Worm (Caenorhabditis elegans): Measurements from ENCODE around the gene sri-10.

Gene sri-10

ce11 chrV:18790658-18791057, 15.7 kb downstream of the sri-10 start, which contains the start of gene nhr-231:
Gene nhr-231 (plus strand): TSS chrV:18790958.
- TF ChIP-seq ceh-40 (GFP tag; IDR thresholded peaks at IDR 0.05) (no peak), cebp-1 (GFP tag; IDR thresholded peaks at IDR 0.05) (no peak), cebp-1 (tag; optimal IDR thresholded peaks at IDR 0.05) (peak; percentile 14)

ce11 chrV:18787417-18787918, 18.8 kb downstream of the sri-10 start, which contains the start of gene Y17D7B.2:
Gene Y17D7B.2 (plus strand): TSS chrV:18787739.
- TF ChIP-seq cebp-1 (GFP tag; IDR thresholded peaks at IDR 0.05) (peak; percentile 64; the same call in 1 of the 2 replicates), cebp-1 (tag; optimal IDR thresholded peaks at IDR 0.05) (peak; percentile 96), gei-17 (GFP tag; optimal IDR thresholded peaks at IDR 0.05) (no peak)

ce11 chrV:18786694-18787093, 19.6 kb downstream of the sri-10 start, which contains the start of gene Y17D7B.3:
Gene Y17D7B.3 (minus strand): TSS chrV:18786794.
- no peak for TF ChIP-seq B0019.2 (GFP tag; conservative IDR thresholded peaks at IDR 0.05)
- TF ChIP-seq somi-1 (GFP tag; optimal IDR thresholded peaks at IDR 0.05): no peak
- TF ChIP-seq chd-7 (tag; optimal IDR thresholded peaks at IDR 0.05): no peak
- TF ChIP-seq mxl-1 (tag; optimal IDR thresholded peaks at IDR 0.05): no peak
- TF ChIP-seq nhr-120 (GFP tag; IDR thresholded peaks at IDR 0.05): no peak
- no peak for TF ChIP-seq rcor-1 (GFP tag; IDR thresholded peaks at IDR 0.05)
- no peak for TF ChIP-seq ceh-40 (GFP tag; IDR thresholded peaks at IDR 0.05)
- TF ChIP-seq F57A8.1 (GFP tag; optimal IDR thresholded peaks at IDR 0.05): no peak

ce11 chrV:18783474-18783873, 22.8 kb downstream of the sri-10 start, which contains the start of gene Y17D7B.10:
Gene Y17D7B.10 (plus strand): TSS chrV:18783716.
- TF ChIP-seq egrh-3 (GFP tag; IDR thresholded peaks at IDR 0.05) (no peak), C06A6.2 (GFP tag; conservative IDR thresholded peaks at IDR 0.05) (no peak), mcd-1 (GFP tag; IDR thresholded peaks at IDR 0.05) (no peak), attf-3 (GFP tag; conservative IDR thresholded peaks at IDR 0.05) (no peak), hsf-1 (GFP tag; IDR thresholded peaks at IDR 0.05) (no peak), D2030.7 (GFP tag; IDR thresholded peaks at IDR 0.05) (no peak)

ce11 chrV:18782747-18783146, 23.6 kb downstream of the sri-10 start:
- TF ChIP-seq dox-1 (GFP tag; IDR thresholded peaks at IDR 0.05) (peak; percentile 61), zfh-2 (GFP tag; conservative IDR thresholded peaks at IDR 0.05) (peak; percentile 48), nhr-80 (tag; optimal IDR thresholded peaks at IDR 0.05) (peak; percentile 76), ztf-3 (GFP tag; optimal IDR thresholded peaks at IDR 0.05) (no peak), cebp-2 (GFP tag; IDR thresholded peaks at IDR 0.05) (no peak), ZK185.1 (tag; optimal IDR thresholded peaks at IDR 0.05; ENCODE audit: poor library complexity, severe bottlenecking) (no peak), ceh-27 (GFP tag; optimal IDR thresholded peaks at IDR 0.05) (no peak), cebp-1 (GFP tag; IDR thresholded peaks at IDR 0.05) (no peak), cebp-1 (tag; optimal IDR thresholded peaks at IDR 0.05) (peak; percentile 32), snpc-4 (GFP tag; optimal IDR thresholded peaks at IDR 0.05) (no peak), snpc-4 (tag; optimal IDR thresholded peaks at IDR 0.05) (peak in 1 of 4 experiments; percentile 15), lin-35 (GFP tag; optimal IDR thresholded peaks at IDR 0.05) (peak in 1 of 3 experiments; percentile 15), lag-1 (GFP tag; IDR thresholded peaks at IDR 0.05) (no peak), hmg-1.2 (GFP tag; IDR thresholded peaks at IDR 0.05) (peak; percentile 27; the same call in 1 of the 2 replicates)

- no peak for TF ChIP-seq ekl-4 (GFP tag; IDR thresholded peaks at IDR 0.05)
- TF ChIP-seq somi-1 (GFP tag; optimal IDR thresholded peaks at IDR 0.05): no peak
- no peak for TF ChIP-seq madf-3 (GFP tag; IDR thresholded peaks at IDR 0.05)
- peak; percentile 25 for TF ChIP-seq rpc-1 (optimal IDR thresholded peaks at IDR 0.05)
- peak; percentile 68 for TF ChIP-seq rpc-1 (tag; optimal IDR thresholded peaks at IDR 0.05)
- peak; percentile 3 for TF ChIP-seq B0261.1 (tag; optimal IDR thresholded peaks at IDR 0.05)
- no peak for TF ChIP-seq chd-7 (tag; optimal IDR thresholded peaks at IDR 0.05)
- no peak for TF ChIP-seq ama-1 (optimal IDR thresholded peaks at IDR 0.05)
- no peak for TF ChIP-seq ama-1 (GFP tag; optimal IDR thresholded peaks at IDR 0.05)
- no peak for TF ChIP-seq him-1 (tag; optimal IDR thresholded peaks at IDR 0.05)
- TF ChIP-seq dox-1 (GFP tag; IDR thresholded peaks at IDR 0.05): no peak
- no peak for TF ChIP-seq aptf-2 (GFP tag; conservative IDR thresholded peaks at IDR 0.05)
- no peak for TF ChIP-seq sptf-2 (GFP tag; optimal IDR thresholded peaks at IDR 0.05)
- no peak for TF ChIP-seq F39B2.1 (GFP tag; IDR thresholded peaks at IDR 0.05)
- peak; percentile 73 for TF ChIP-seq tbp1 (GFP tag; optimal IDR thresholded peaks at IDR 0.05)
- no peak for TF ChIP-seq ceh-27 (GFP tag; optimal IDR thresholded peaks at IDR 0.05)
Observed at ce11 chrV:18780605-18781004, 25.7 kb downstream of the sri-10 start.
